Worm (Caenorhabditis elegans) whole organism, L1 larva: Measurements from ENCODE around the gene lis-1.

Experiments
- F16B12.6 ChIP-seq: fragments of 150-350 bp; optimal IDR thresholded peaks from 2 replicates; lab custom pipeline; 2014; ENCODE audit warnings: missing biosample characterization, missing genetic modification characterization
- Y116A8C.19 ChIP-seq: sonication (generic microtip); optimal IDR thresholded peaks from 2 replicates; lab custom pipeline; 2016; ENCODE audit warnings: missing compliant biosample characterization, missing genetic modification characterization, borderline replicate concordance
- ceh-82 ChIP-seq, 3 experiments: fragments of 150-350 bp in 1 of 3; sonication (generic microtip) in 2 of 3; optimal IDR thresholded peaks; 2 replicates each; lab custom pipeline; 2014 to 2017; ENCODE audit warnings: missing biosample characterization in 3 of 3, missing genetic modification characterization in 3 of 3
- fos-1 ChIP-seq: fragments of 150-350 bp; optimal IDR thresholded peaks from 2 replicates; lab custom pipeline; 2014; ENCODE audit warnings: missing biosample characterization, missing genetic modification characterization
- grh-1 ChIP-seq: fragments of 200-800 bp; sonication (Bioruptor generic); IDR thresholded peaks from 2 replicates; pipeline ENCODE4 v1.3.6; 2022; ENCODE audit warnings: missing genetic modification reagents, missing genetic modification characterization, missing compliant biosample characterization
- hpl-2 ChIP-seq: fragments of 150-350 bp; optimal IDR thresholded peaks from 2 replicates; lab custom pipeline; 2014; ENCODE audit warnings: missing biosample characterization, missing genetic modification reagents, missing genetic modification characterization
- mdl-1 ChIP-seq, 2 experiments: fragments of 150-350 bp; optimal IDR thresholded peaks; 2 replicates each; lab custom pipeline; 2014 to 2017; ENCODE audit warnings: missing biosample characterization in 2 of 2, missing genetic modification characterization in 2 of 2, inconsistent platforms in 1 of 2
- nhr-11 ChIP-seq: fragments of 150-350 bp; optimal IDR thresholded peaks from 2 replicates; lab custom pipeline; 2014; ENCODE audit warnings: missing biosample characterization, missing genetic modification characterization
- nhr-90 ChIP-seq: sonication (generic microtip); optimal IDR thresholded peaks from 2 replicates; lab custom pipeline; 2016; ENCODE audit warnings: mild to moderate bottlenecking, missing genetic modification characterization, missing compliant biosample characterization; ENCODE audit not compliant: poor library complexity

ce11 chrIII:13322578-13322977 lies 53.9 kb downstream of the lis-1 start, which contains the start of gene F53A2.11:
- TF ChIP-seq Y116A8C.19 (tag; lab: Kevin White, UChicago) (no peak), nhr-11 (no peak), fos-1 (tag; lab: Kevin White, UChicago) (no peak), grh-1 (no peak), F16B12.6 (tag; lab: Kevin White, UChicago) (no peak), ceh-82 (tag; optimal IDR thresholded peaks at IDR 0.05; lab: Kevin White, UChicago) (no peak), nhr-90 (tag; lab: Kevin White, UChicago) (no peak), mdl-1 (tag; optimal IDR thresholded peaks at IDR 0.05; lab: Kevin White, UChicago) (no peak), hpl-2 (GFP tag; lab: Kevin White, UChicago) (no peak)
